Worm (Caenorhabditis elegans) whole organism, L4/young adult: Measurements from ENCODE around the gene srj-18.

Experiments used
- W03F9.2 ChIP-seq: fragments of 150-350 bp; optimal IDR thresholded peaks from 2 replicates; lab custom pipeline; 2014; ENCODE audit warnings: missing biosample characterization, missing genetic modification characterization
- him-1 ChIP-seq: sonication (generic microtip); optimal IDR thresholded peaks from 2 replicates; lab custom pipeline; 2016; ENCODE audit warnings: missing genotype, missing genetic modification reagents, missing genetic modification characterization, missing compliant biosample characterization

DNA sequence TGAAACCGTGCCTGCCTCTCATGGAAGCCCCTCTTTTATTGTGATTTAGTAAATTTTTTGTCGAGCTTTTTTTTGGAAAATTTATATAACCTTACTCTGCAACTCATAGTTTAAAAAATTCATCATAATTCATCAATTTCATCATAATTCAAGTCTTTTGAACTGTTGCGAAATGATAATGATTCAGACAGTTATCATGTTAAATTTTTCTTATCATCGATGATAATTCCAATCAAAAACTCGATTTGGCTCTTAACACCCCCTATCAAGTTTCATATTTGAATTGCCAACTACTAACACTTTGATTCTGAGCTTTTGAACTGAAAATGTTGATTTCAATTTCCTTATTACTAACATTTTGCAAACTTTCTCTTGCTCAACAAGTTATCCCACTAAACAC lies 36.0 kb downstream of the srj-18 start, which contains the start of gene F54E2.1:
- TF ChIP-seq W03F9.2 (tag; lab: Kevin White, UChicago) (no peak), him-1 (tag; lab: Kevin White, UChicago) (no peak)
